Worm (Caenorhabditis elegans) whole organism, young adult: Measurements from ENCODE around the gene R151.10.

Experiments used
- B0336.3 ChIP-seq: fragments of 200-800 bp; sonication (Bioruptor generic); IDR thresholded peaks from 2 replicates; pipeline ENCODE4 v1.3.6; 2022; ENCODE audit warnings: missing genetic modification characterization, missing compliant biosample characterization
- F52B5.7 ChIP-seq: sonication (generic microtip); optimal IDR thresholded peaks from 2 replicates; lab custom pipeline; 2016; ENCODE audit warnings: mild to moderate bottlenecking, missing genetic modification characterization, missing compliant biosample characterization
- K12H6.12 ChIP-seq: fragments of 200-800 bp; sonication (Bioruptor generic); optimal IDR thresholded peaks from 2 replicates; lab custom pipeline; 2018; ENCODE audit warnings: mild to moderate bottlenecking, missing genetic modification characterization, missing compliant biosample characterization
- Y53F4B.3 ChIP-seq: fragments of 200-800 bp; sonication (Bioruptor generic); IDR thresholded peaks from 2 replicates; pipeline ENCODE4 v1.3.6; 2022; ENCODE audit warnings: missing genetic modification reagents, missing genetic modification characterization, missing compliant biosample characterization
- Y53G8AR.9 ChIP-seq: fragments of 200-800 bp; sonication (Bioruptor generic); conservative IDR thresholded peaks from 2 replicates; pipeline ENCODE4 v1.3.6; 2022; ENCODE audit warnings: missing genetic modification reagents, missing genetic modification characterization, missing compliant biosample characterization
- Y56A3A.18 ChIP-seq: fragments of 200-800 bp; sonication (Bioruptor generic); IDR thresholded peaks from 2 replicates; pipeline ENCODE4 v1.3.6; 2022; ENCODE audit warnings: missing genetic modification reagents, missing genetic modification characterization, missing compliant biosample characterization
- Y95B8A.8 ChIP-seq: fragments of 200-800 bp; sonication (Bioruptor generic); IDR thresholded peaks from 2 replicates; pipeline ENCODE4 v1.3.6; 2022; ENCODE audit warnings: missing genetic modification reagents, missing genetic modification characterization, missing compliant biosample characterization
- aptf-3 ChIP-seq: fragments of 200-800 bp; sonication (Bioruptor generic); IDR thresholded peaks from 2 replicates; pipeline ENCODE4 v1.3.6; 2022; ENCODE audit warnings: missing genetic modification characterization, missing compliant biosample characterization
- bed-2 ChIP-seq: fragments of 200-800 bp; sonication (Bioruptor generic); IDR thresholded peaks from 2 replicates; pipeline ENCODE4 v1.3.6; 2022; ENCODE audit warnings: missing genetic modification reagents, missing genetic modification characterization, missing compliant biosample characterization
- cebp-1 ChIP-seq, 2 experiments: fragments of 200-800 bp in 1 of 2; sonication (Bioruptor generic) in 1 of 2; sonication (generic microtip) in 1 of 2; IDR thresholded peaks in 1 of 2; optimal IDR thresholded peaks in 1 of 2; 2 replicates each; pipeline versions ENCODE4 v1.3.6 to Lab custom; 2017 to 2022; ENCODE audit warnings: missing compliant biosample characterization in 2 of 2, missing genetic modification characterization in 2 of 2, mild to moderate bottlenecking in 1 of 2, missing genetic modification reagents in 1 of 2, moderate library complexity in 1 of 2
- cebp-2 ChIP-seq: fragments of 200-800 bp; sonication (Bioruptor generic); IDR thresholded peaks from 2 replicates; pipeline ENCODE4 v1.3.6; 2022; ENCODE audit warnings: missing genetic modification characterization, missing compliant biosample characterization
- ceh-58 ChIP-seq: fragments of 200-800 bp; sonication (Bioruptor generic); IDR thresholded peaks from 2 replicates; pipeline ENCODE4 v1.3.6; 2022; ENCODE audit warnings: missing genetic modification characterization, missing compliant biosample characterization
- egl-44 ChIP-seq: fragments of 200-800 bp; sonication (Bioruptor generic); IDR thresholded peaks from 2 replicates; pipeline ENCODE4 v1.3.6; 2022; ENCODE audit warnings: missing genetic modification reagents, missing genetic modification characterization, missing compliant biosample characterization
- ekl-4 ChIP-seq: fragments of 200-800 bp; sonication (Bioruptor generic); IDR thresholded peaks from 2 replicates; pipeline ENCODE4 v1.3.6; 2022; ENCODE audit warnings: missing genetic modification reagents, missing genetic modification characterization, missing compliant biosample characterization
- ets-4 ChIP-seq: fragments of 200-800 bp; sonication (Bioruptor generic); optimal IDR thresholded peaks from 2 replicates; lab custom pipeline; 2018; ENCODE audit warnings: mild to moderate bottlenecking, missing genetic modification characterization, missing compliant biosample characterization
- hmg-1.2 ChIP-seq: fragments of 200-800 bp; sonication (Bioruptor generic); IDR thresholded peaks from 2 replicates; pipeline ENCODE4 v1.3.6; 2022; ENCODE audit warnings: missing genetic modification reagents, missing genetic modification characterization, missing compliant biosample characterization
- let-526 ChIP-seq: fragments of 200-800 bp; sonication (Bioruptor generic); IDR thresholded peaks from 2 replicates; pipeline ENCODE4 v1.3.6; 2022; ENCODE audit warnings: missing genetic modification reagents, missing genetic modification characterization, missing compliant biosample characterization
- lin-26 ChIP-seq: fragments of 200-800 bp; sonication (Bioruptor generic); IDR thresholded peaks from 2 replicates; pipeline ENCODE4 v1.3.6; 2022; ENCODE audit warnings: missing genetic modification reagents, missing genetic modification characterization, missing compliant biosample characterization
- lin-54 ChIP-seq: fragments of 200-800 bp; sonication (Bioruptor generic); optimal IDR thresholded peaks from 2 replicates; lab custom pipeline; 2018; ENCODE audit warnings: mild to moderate bottlenecking, missing genetic modification characterization, missing compliant biosample characterization
- lsl-1 ChIP-seq: fragments of 200-800 bp; sonication (Bioruptor generic); optimal IDR thresholded peaks from 2 replicates; lab custom pipeline; 2018; ENCODE audit warnings: mild to moderate bottlenecking, missing genetic modification characterization, moderate library complexity, missing compliant biosample characterization
- madf-10 ChIP-seq: sonication (generic microtip); optimal IDR thresholded peaks from 2 replicates; lab custom pipeline; 2016; ENCODE audit warnings: mild to moderate bottlenecking, missing genetic modification characterization, missing compliant biosample characterization
- madf-3 ChIP-seq: fragments of 200-800 bp; sonication (Bioruptor generic); IDR thresholded peaks from 2 replicates; pipeline ENCODE4 v1.3.6; 2022; ENCODE audit warnings: missing genetic modification reagents, missing genetic modification characterization, missing compliant biosample characterization
- madf-6 ChIP-seq: fragments of 200-800 bp; sonication (Bioruptor generic); IDR thresholded peaks from 2 replicates; pipeline ENCODE4 v1.3.6; 2022; ENCODE audit warnings: missing genetic modification reagents, missing genetic modification characterization, missing compliant biosample characterization
- madf-8 ChIP-seq: fragments of 200-800 bp; sonication (Bioruptor generic); conservative IDR thresholded peaks from 2 replicates; pipeline ENCODE4 v1.3.6; 2022; ENCODE audit warnings: missing genetic modification reagents, missing genetic modification characterization, missing compliant biosample characterization
- mcd-1 ChIP-seq: fragments of 200-800 bp; sonication (Bioruptor generic); IDR thresholded peaks from 2 replicates; pipeline ENCODE4 v1.3.6; 2022; ENCODE audit warnings: missing genetic modification reagents, missing genetic modification characterization, missing compliant biosample characterization
- mxl-1 ChIP-seq: sonication (generic microtip); optimal IDR thresholded peaks from 2 replicates; lab custom pipeline; 2016; ENCODE audit warnings: missing genetic modification characterization, missing compliant biosample characterization
- nfya-2 ChIP-seq: fragments of 200-800 bp; sonication (Bioruptor generic); IDR thresholded peaks from 2 replicates; pipeline ENCODE4 v1.3.6; 2022; ENCODE audit warnings: missing genetic modification reagents, missing genetic modification characterization, missing compliant biosample characterization
- nfyb-1 ChIP-seq: fragments of 200-800 bp; sonication (Bioruptor generic); IDR thresholded peaks from 2 replicates; pipeline ENCODE4 v1.3.6; 2022; ENCODE audit warnings: missing genetic modification reagents, missing genetic modification characterization, missing compliant biosample characterization
- nhr-120 ChIP-seq: fragments of 200-800 bp; sonication (Bioruptor generic); IDR thresholded peaks from 2 replicates; pipeline ENCODE4 v1.3.6; 2022; ENCODE audit warnings: missing genetic modification characterization, missing compliant biosample characterization
- nhr-80 ChIP-seq: sonication (generic microtip); optimal IDR thresholded peaks from 2 replicates; lab custom pipeline; 2016; ENCODE audit warnings: missing genetic modification characterization, missing compliant biosample characterization
- pha-4 ChIP-seq: fragments of 150-350 bp; sonication (generic microtip); optimal IDR thresholded peaks from 2 replicates; lab custom pipeline; 2014; ENCODE audit warnings: missing biosample characterization, missing genetic modification reagents, missing genetic modification characterization
- rpc-1 ChIP-seq, 2 experiments: fragments of 150-350 bp in 1 of 2; sonication (generic microtip) in 1 of 2; optimal IDR thresholded peaks; 2 replicates each; lab custom pipeline; 2014 to 2018; ENCODE audit warnings: missing biosample characterization in 1 of 2, missing genetic modification characterization in 1 of 2, missing genetic modification reagents in 1 of 2, missing genotype in 1 of 2
- sea-2 ChIP-seq: fragments of 200-800 bp; sonication (Bioruptor generic); IDR thresholded peaks from 2 replicates; pipeline ENCODE4 v1.3.6; 2022; ENCODE audit warnings: missing genetic modification characterization, missing compliant biosample characterization
- snpc-4 ChIP-seq, 5 experiments: fragments of 150-350 bp in 1 of 5; sonication (generic microtip) in 4 of 5; optimal IDR thresholded peaks; 2 replicates each; lab custom pipeline; 2014 to 2018; ENCODE audit warnings: missing genetic modification characterization in 5 of 5, missing biosample characterization in 3 of 5, antibody characterized with exemption in 2 of 5, mild to moderate bottlenecking in 2 of 5, missing compliant biosample characterization in 2 of 5, missing genotype in 2 of 5, moderate library complexity in 2 of 5, missing genetic modification reagents in 1 of 5
- somi-1 ChIP-seq: fragments of 200-800 bp; sonication (Bioruptor generic); optimal IDR thresholded peaks from 2 replicates; lab custom pipeline; 2018; ENCODE audit warnings: mild to moderate bottlenecking, missing genetic modification characterization, missing compliant biosample characterization
- sptf-2 ChIP-seq: fragments of 200-800 bp; sonication (Bioruptor generic); optimal IDR thresholded peaks from 2 replicates; lab custom pipeline; 2018; ENCODE audit warnings: mild to moderate bottlenecking, missing genetic modification characterization, missing compliant biosample characterization
- tbp1 ChIP-seq: fragments of 200-800 bp; sonication (Bioruptor generic); optimal IDR thresholded peaks from 2 replicates; lab custom pipeline; 2018; ENCODE audit warnings: mild to moderate bottlenecking, missing genetic modification characterization, missing compliant biosample characterization
- tbx-9 ChIP-seq: sonication (generic microtip); optimal IDR thresholded peaks from 2 replicates; lab custom pipeline; 2016; ENCODE audit warnings: borderline replicate concordance, missing genetic modification characterization, inconsistent platforms, missing compliant biosample characterization
- unc-62 ChIP-seq: fragments of 150-350 bp; optimal IDR thresholded peaks from 2 replicates; lab custom pipeline; 2014; ENCODE audit warnings: missing biosample characterization, missing genetic modification reagents, missing genetic modification characterization
- ztf-18 ChIP-seq: sonication (generic microtip); optimal IDR thresholded peaks from 2 replicates; lab custom pipeline; 2016; ENCODE audit warnings: missing genotype, mild to moderate bottlenecking, missing genetic modification characterization, missing compliant biosample characterization
- ztf-22 ChIP-seq: fragments of 200-800 bp; sonication (Bioruptor generic); optimal IDR thresholded peaks from 2 replicates; lab custom pipeline; 2018; ENCODE audit warnings: mild to moderate bottlenecking, missing genetic modification characterization, moderate library complexity, missing compliant biosample characterization
- ztf-25 ChIP-seq: fragments of 200-800 bp; sonication (Bioruptor generic); IDR thresholded peaks from 2 replicates; pipeline ENCODE4 v1.3.6; 2022; ENCODE audit warnings: missing genetic modification reagents, missing genetic modification characterization, missing compliant biosample characterization
- ztf-28 ChIP-seq: fragments of 200-800 bp; sonication (Bioruptor generic); IDR thresholded peaks from 2 replicates; pipeline ENCODE4 v1.3.6; 2022; ENCODE audit warnings: missing genetic modification reagents, missing genetic modification characterization, missing compliant biosample characterization
- ztf-6 ChIP-seq: fragments of 200-800 bp; sonication (Bioruptor generic); IDR thresholded peaks from 2 replicates; pipeline ENCODE4 v1.3.6; 2022; ENCODE audit warnings: missing genetic modification reagents, missing genetic modification characterization, missing compliant biosample characterization

R151.10 gene

ce11 chrIII:7189581-7190128, 41.1 kb downstream of the R151.10 start, which contains the start of gene rps-21 (continued):
- TF ChIP-seq ztf-22 (GFP tag; lab: Kevin White, UChicago) (no peak), sea-2 (GFP tag; lab: Robert Waterston, UW) (no peak), unc-62 (GFP tag; lab: Kevin White, UChicago) (no peak), Y56A3A.18 (GFP tag; lab: Robert Waterston, UW) (no peak), snpc-4 (GFP tag; optimal IDR thresholded peaks at IDR 0.05; lab: Kevin White, UChicago) (peak; percentile 18), snpc-4 (tag; optimal IDR thresholded peaks at IDR 0.05; lab: Kevin White, UChicago) (peak; percentile 23 to 56 (median 42)), tbp1 (peak; percentile 47), lin-54 (GFP tag; lab: Kevin White, UChicago) (peak; percentile 67), egl-44 (no peak), sptf-2 (GFP tag; lab: Kevin White, UChicago) (no peak), Y53G8AR.9 (0 out of 2 replicates have a peak, but pooled peaks have one; percentile 14), somi-1 (GFP tag; lab: Kevin White, UChicago) (no peak), rpc-1 (optimal IDR thresholded peaks at IDR 0.05; lab: Kevin White, UChicago) (no peak), rpc-1 (tag; optimal IDR thresholded peaks at IDR 0.05; lab: Kevin White, UChicago) (no peak), ceh-58 (no peak)

ce11 chrIII:7188300-7189052, 42.3 kb downstream of the R151.10 start, which contains the start of the genes F37C12.21 and F37C12.10:
F37C12.21 (plus strand) TSS chrIII:7188357.
F37C12.10 (minus strand) TSS chrIII:7188384.
- TF ChIP-seq aptf-3 = 0 out of 2 replicates have a peak, but pooled peaks have one; percentile 17
- TF ChIP-seq nhr-80 (tag; lab: Kevin White, UChicago) = peak; percentile 72
- TF ChIP-seq K12H6.12 (tag; lab: Kevin White, UChicago) = no peak
- TF ChIP-seq ztf-6 = no peak
- TF ChIP-seq madf-6 = peak; percentile 43; the same call in 1 of the 2 replicates
- TF ChIP-seq cebp-1 (GFP tag; IDR thresholded peaks at IDR 0.05; lab: Robert Waterston, UW) = no peak
- TF ChIP-seq cebp-1 (tag; optimal IDR thresholded peaks at IDR 0.05; lab: Kevin White, UChicago) = peak; percentile 19
- 0 out of 2 replicates have a peak, but pooled peaks have one; percentile 6 for TF ChIP-seq mcd-1 (GFP tag; lab: Robert Waterston, UW)
- no peak for TF ChIP-seq Y56A3A.18 (GFP tag; lab: Robert Waterston, UW)
- no peak for TF ChIP-seq lsl-1 (GFP tag; lab: Kevin White, UChicago)
- TF ChIP-seq bed-2 (GFP tag; lab: Robert Waterston, UW) = no peak
- peak; percentile 62 for TF ChIP-seq B0336.3
- no peak for TF ChIP-seq tbx-9 (tag; lab: Kevin White, UChicago)
- TF ChIP-seq nfyb-1 (GFP tag; lab: Robert Waterston, UW) = 0 out of 2 replicates have a peak, but pooled peaks have one; percentile 8
- peak; percentile 15; the same call in 1 of the 2 replicates for TF ChIP-seq hmg-1.2 (GFP tag; lab: Robert Waterston, UW)
- no peak for TF ChIP-seq Y95B8A.8 (GFP tag; lab: Robert Waterston, UW)
- TF ChIP-seq Y53F4B.3 (GFP tag; lab: Robert Waterston, UW) = no peak
- TF ChIP-seq ets-4 (GFP tag; lab: Kevin White, UChicago) = no peak
- TF ChIP-seq pha-4 (tag; lab: Kevin White, UChicago) = no peak
- TF ChIP-seq mxl-1 (tag; lab: Kevin White, UChicago) = no peak
- 0 out of 2 replicates have a peak, but pooled peaks have one; percentile 19 for TF ChIP-seq madf-3
- no peak for TF ChIP-seq ceh-58
- TF ChIP-seq ztf-25 (GFP tag; lab: Robert Waterston, UW) = 0 out of 2 replicates have a peak, but pooled peaks have one; percentile 22
- TF ChIP-seq nfya-2 (GFP tag; lab: Robert Waterston, UW) = no peak
- no peak for TF ChIP-seq madf-10 (tag; lab: Kevin White, UChicago)
- no peak for TF ChIP-seq ztf-18 (tag; lab: Kevin White, UChicago)
- TF ChIP-seq madf-8 (GFP tag; lab: Robert Waterston, UW) = no peak
- no peak for TF ChIP-seq ekl-4 (GFP tag; lab: Robert Waterston, UW)
- TF ChIP-seq F52B5.7 = no peak
- 0 out of 2 replicates have a peak, but pooled peaks have one; percentile 63 for TF ChIP-seq cebp-2
- TF ChIP-seq ztf-28 (GFP tag; lab: Robert Waterston, UW) = no peak
- no peak for TF ChIP-seq nhr-120 (GFP tag; lab: Robert Waterston, UW)
- 0 out of 2 replicates have a peak, but pooled peaks have one; percentile 29 for TF ChIP-seq lin-26 (GFP tag; lab: Robert Waterston, UW)
- TF ChIP-seq let-526 (GFP tag; lab: Robert Waterston, UW) = no peak
